ENCODE assay signal across 4 worm cellular contexts in genomic region chrII:8325002-8325539, ce11.
TF ChIP-seq lines count a peak whose summit lies in the region.

Gene ran-3, minus strand, starts transcription at chrII:8325052.
Gene C26D10.3, plus strand, starts transcription at chrII:8325386.

TF ChIP-seq in whole organism, L2 larva, 48 proteins besides CTCF, POLR2A, EP300 and RAD21 (continues in another document):
- TF ChIP-seq snpc-4 (tag; optimal IDR thresholded peaks at IDR 0.05; lab: Kevin White, UChicago) (no peak), alr-1 (tag; optimal IDR thresholded peaks at IDR 0.05; lab: Kevin White, UChicago) (no peak), F13H6.1 (tag; optimal IDR thresholded peaks at IDR 0.05; lab: Kevin White, UChicago) (peak; percentile 8), mbf-1 (tag; optimal IDR thresholded peaks at IDR 0.05; lab: Kevin White, UChicago) (no peak), sma-3 (GFP tag; optimal IDR thresholded peaks at IDR 0.05; lab: Kevin White, UChicago) (peak; percentile 47), Y55F3AM.14 (GFP tag; optimal IDR thresholded peaks at IDR 0.05; lab: Kevin White, UChicago) (no peak), aly-2 (tag; optimal IDR thresholded peaks at IDR 0.05; lab: Kevin White, UChicago) (no peak), sem-4 (tag; optimal IDR thresholded peaks at IDR 0.05; lab: Kevin White, UChicago) (no peak), ceh-16 (tag; optimal IDR thresholded peaks at IDR 0.05; lab: Kevin White, UChicago) (no peak), nhr-10 (tag; optimal IDR thresholded peaks at IDR 0.05; lab: Kevin White, UChicago) (no peak), gmeb-1 (tag; optimal IDR thresholded peaks at IDR 0.05; lab: Kevin White, UChicago) (peak; percentile 55), ceh-82 (tag; optimal IDR thresholded peaks at IDR 0.05; lab: Kevin White, UChicago) (no peak), skn-1 (tag; optimal IDR thresholded peaks at IDR 0.05; lab: Kevin White, UChicago) (peak; percentile 42), egl-27 (tag; optimal IDR thresholded peaks at IDR 0.05; lab: Kevin White, UChicago) (no peak), lsy-2 (tag; optimal IDR thresholded peaks at IDR 0.05; lab: Kevin White, UChicago) (peak in 1 of 2 experiments; percentile 70), unc-55 (GFP tag; optimal IDR thresholded peaks at IDR 0.05; lab: Kevin White, UChicago) (peak; percentile 69), nhr-129 (tag; optimal IDR thresholded peaks at IDR 0.05; lab: Kevin White, UChicago) (peak; percentile 66), nhr-21 (tag; optimal IDR thresholded peaks at IDR 0.05; lab: Kevin White, UChicago) (peak; percentile 18), nhr-25 (tag; optimal IDR thresholded peaks at IDR 0.05; lab: Kevin White, UChicago) (no peak), lin-11 (tag; optimal IDR thresholded peaks at IDR 0.05; lab: Kevin White, UChicago) (peak; percentile 54), crh-2 (tag; optimal IDR thresholded peaks at IDR 0.05; lab: Kevin White, UChicago) (peak; percentile 13), elt-1 (tag; optimal IDR thresholded peaks at IDR 0.05; lab: Kevin White, UChicago) (no peak), mab-5 (tag; optimal IDR thresholded peaks at IDR 0.05; lab: Kevin White, UChicago) (no peak), C34F6.9 (tag; optimal IDR thresholded peaks at IDR 0.05; lab: Kevin White, UChicago) (peak; percentile 43)

TF ChIP-seq in whole organism, L4 larva, 104 proteins besides CTCF, POLR2A, EP300 and RAD21:
- TF ChIP-seq lsy-2 (tag; optimal IDR thresholded peaks at IDR 0.05; lab: Kevin White, UChicago): peak in 1 of 2 experiments; percentile 58
- peak; percentile 42 for TF ChIP-seq mep-1 (tag; optimal IDR thresholded peaks at IDR 0.05; lab: Kevin White, UChicago)
- TF ChIP-seq rbr-2 (tag; optimal IDR thresholded peaks at IDR 0.05; lab: Kevin White, UChicago): peak; percentile 17
- TF ChIP-seq T26A8.4 (GFP tag; IDR thresholded peaks at IDR 0.05; lab: Robert Waterston, UW): no peak
- peak; percentile 91 for TF ChIP-seq mes-2 (tag; optimal IDR thresholded peaks at IDR 0.05; lab: Kevin White, UChicago; ENCODE audit: poor library complexity, severe bottlenecking)
- no peak for TF ChIP-seq hlh-30 (tag; optimal IDR thresholded peaks at IDR 0.05; lab: Kevin White, UChicago; ENCODE audit: insufficient read depth)
- TF ChIP-seq dpl-1 (GFP tag; optimal IDR thresholded peaks at IDR 0.05; lab: Kevin White, UChicago): peak; percentile 69
- TF ChIP-seq daf-16 (GFP tag; optimal IDR thresholded peaks at IDR 0.05; lab: Kevin White, UChicago): no peak
- TF ChIP-seq daf-16 (tag; optimal IDR thresholded peaks at IDR 0.05; lab: Kevin White, UChicago): peak; percentile 62
- TF ChIP-seq mxl-3 (GFP tag; optimal IDR thresholded peaks at IDR 0.05; lab: Kevin White, UChicago): no peak
- TF ChIP-seq hif-1 (tag; optimal IDR thresholded peaks at IDR 0.05; lab: Kevin White, UChicago): peak in 1 of 2 experiments; percentile 13
- TF ChIP-seq php-3 (GFP tag; IDR thresholded peaks at IDR 0.05; lab: Robert Waterston, UW): no peak
- peak; percentile 21 for TF ChIP-seq dve-1 (tag; optimal IDR thresholded peaks at IDR 0.05; lab: Kevin White, UChicago; ENCODE audit: insufficient read depth)
- TF ChIP-seq F49E8.2 (tag; optimal IDR thresholded peaks at IDR 0.05; lab: Kevin White, UChicago; ENCODE audit: borderline replicate concordance): no peak
- TF ChIP-seq snpc-4 (tag; optimal IDR thresholded peaks at IDR 0.05; lab: Kevin White, UChicago): no peak
- TF ChIP-seq nhr-25 (tag; optimal IDR thresholded peaks at IDR 0.05; lab: Kevin White, UChicago; ENCODE audit: borderline replicate concordance, insufficient read depth): no peak
- peak; percentile 51; the same call in 1 of the 2 replicates for TF ChIP-seq lin-38 (GFP tag; IDR thresholded peaks at IDR 0.05; lab: Robert Waterston, UW)
- TF ChIP-seq ceh-20 (GFP tag; IDR thresholded peaks at IDR 0.05; lab: Robert Waterston, UW): no peak
- TF ChIP-seq F26F4.8 (GFP tag; conservative IDR thresholded peaks at IDR 0.05; lab: Robert Waterston, UW): no peak

TF ChIP-seq in whole organism, late embryonic, 69 proteins besides CTCF, POLR2A, EP300 and RAD21 (continues in another document):
- TF ChIP-seq fax-1 (tag; optimal IDR thresholded peaks at IDR 0.05; lab: Kevin White, UChicago) (peak; percentile 26), hlh-30 (tag; optimal IDR thresholded peaks at IDR 0.05; lab: Kevin White, UChicago; ENCODE audit: insufficient read depth) (no peak), unc-86 (tag; optimal IDR thresholded peaks at IDR 0.05; lab: Kevin White, UChicago) (peak; percentile 24), ceh-18 (tag; optimal IDR thresholded peaks at IDR 0.05; lab: Kevin White, UChicago) (no peak), hlh-8 (tag; optimal IDR thresholded peaks at IDR 0.05; lab: Kevin White, UChicago) (peak; percentile 44), ceh-24 (tag; optimal IDR thresholded peaks at IDR 0.05; lab: Kevin White, UChicago) (no peak), pqm-1 (tag; optimal IDR thresholded peaks at IDR 0.05; lab: Kevin White, UChicago) (no peak), ztf-16 (tag; optimal IDR thresholded peaks at IDR 0.05; lab: Kevin White, UChicago) (no peak), pha-2 (tag; optimal IDR thresholded peaks at IDR 0.05; lab: Kevin White, UChicago) (peak; percentile 37), ceh-30 (tag; optimal IDR thresholded peaks at IDR 0.05; lab: Kevin White, UChicago) (no peak), madf-2 (tag; optimal IDR thresholded peaks at IDR 0.05; lab: Kevin White, UChicago) (no peak), gmeb-2 (tag; optimal IDR thresholded peaks at IDR 0.05; lab: Kevin White, UChicago) (peak; percentile 42), unc-42 (tag; optimal IDR thresholded peaks at IDR 0.05; lab: Kevin White, UChicago) (peak; percentile 18), C08G9.2 (tag; optimal IDR thresholded peaks at IDR 0.05; lab: Kevin White, UChicago) (peak; percentile 24), zip-5 (tag; optimal IDR thresholded peaks at IDR 0.05; lab: Kevin White, UChicago) (peak; percentile 40), rnt-1 (tag; optimal IDR thresholded peaks at IDR 0.05; lab: Kevin White, UChicago) (peak; percentile 15), elt-2 (tag; optimal IDR thresholded peaks at IDR 0.05; lab: Kevin White, UChicago) (peak; percentile 67), ceh-6 (GFP tag; optimal IDR thresholded peaks at IDR 0.05; lab: Kevin White, UChicago) (no peak), ceh-31 (tag; optimal IDR thresholded peaks at IDR 0.05; lab: Kevin White, UChicago) (peak; percentile 47), T23F11.4 (GFP tag; optimal IDR thresholded peaks at IDR 0.05; lab: Kevin White, UChicago) (peak; percentile 18), sox-4 (tag; optimal IDR thresholded peaks at IDR 0.05; lab: Kevin White, UChicago) (no peak), tbx-2 (tag; optimal IDR thresholded peaks at IDR 0.05; lab: Kevin White, UChicago) (peak; percentile 50), fkh-6 (tag; optimal IDR thresholded peaks at IDR 0.05; lab: Kevin White, UChicago) (peak; percentile 59), Y22D7AL.16 (tag; optimal IDR thresholded peaks at IDR 0.05; lab: Kevin White, UChicago) (no peak), elt-4 (tag; optimal IDR thresholded peaks at IDR 0.05; lab: Kevin White, UChicago) (no peak), hlh-13 (GFP tag; optimal IDR thresholded peaks at IDR 0.05; lab: Kevin White, UChicago) (no peak), pax-1 (tag; optimal IDR thresholded peaks at IDR 0.05; lab: Kevin White, UChicago) (peak; percentile 47), lin-11 (tag; optimal IDR thresholded peaks at IDR 0.05; lab: Kevin White, UChicago) (no peak)

TF ChIP-seq in whole organism, mixed stage, embryonic, 35 proteins besides CTCF, POLR2A, EP300 and RAD21:
- peak; percentile 8 for TF ChIP-seq ceh-43 (GFP tag; optimal IDR thresholded peaks at IDR 0.05; lab: Kevin White, UChicago)
- TF ChIP-seq nhr-12 (tag; optimal IDR thresholded peaks at IDR 0.05; lab: Kevin White, UChicago): peak; percentile 42
- TF ChIP-seq ham-2 (GFP tag; optimal IDR thresholded peaks at IDR 0.05; lab: Kevin White, UChicago): no peak
- no peak for TF ChIP-seq zip-8 (tag; optimal IDR thresholded peaks at IDR 0.05; lab: Kevin White, UChicago)
- no peak for TF ChIP-seq nhr-237 (tag; optimal IDR thresholded peaks at IDR 0.05; lab: Kevin White, UChicago)
- peak; percentile 38 for TF ChIP-seq bed-3 (GFP tag; optimal IDR thresholded peaks at IDR 0.05; lab: Kevin White, UChicago)
- TF ChIP-seq pha-4 (tag; optimal IDR thresholded peaks at IDR 0.05; lab: Kevin White, UChicago): peak; percentile 55
- peak; percentile 24 for TF ChIP-seq mls-2 (tag; optimal IDR thresholded peaks at IDR 0.05; lab: Kevin White, UChicago)
- peak; percentile 40 for TF ChIP-seq M03D4.4 (tag; optimal IDR thresholded peaks at IDR 0.05; lab: Kevin White, UChicago)
- TF ChIP-seq ztf-11 (tag; optimal IDR thresholded peaks at IDR 0.05; lab: Kevin White, UChicago): peak; percentile 43
- peak; percentile 43 for TF ChIP-seq drap-1 (GFP tag; optimal IDR thresholded peaks at IDR 0.05; lab: Kevin White, UChicago)
- no peak for TF ChIP-seq unc-39 (tag; optimal IDR thresholded peaks at IDR 0.05; lab: Kevin White, UChicago)
- peak; percentile 66 for TF ChIP-seq sptf-1 (tag; optimal IDR thresholded peaks at IDR 0.05; lab: Kevin White, UChicago)
- TF ChIP-seq ces-1 (GFP tag; optimal IDR thresholded peaks at IDR 0.05; lab: Kevin White, UChicago): peak; percentile 29
- TF ChIP-seq mab-5 (tag; optimal IDR thresholded peaks at IDR 0.05; lab: Kevin White, UChicago): no peak
- peak; percentile 40 for TF ChIP-seq cnd-1 (tag; optimal IDR thresholded peaks at IDR 0.05; lab: Kevin White, UChicago)
- TF ChIP-seq lin-13 (tag; optimal IDR thresholded peaks at IDR 0.05; lab: Kevin White, UChicago): peak; percentile 37
- TF ChIP-seq lsy-2 (tag; optimal IDR thresholded peaks at IDR 0.05; lab: Kevin White, UChicago): peak; percentile 29
- peak; percentile 64 for TF ChIP-seq hlh-1 (tag; optimal IDR thresholded peaks at IDR 0.05; lab: Kevin White, UChicago)
- no peak for TF ChIP-seq elt-3 (tag; optimal IDR thresholded peaks at IDR 0.05; lab: Kevin White, UChicago)
- peak; percentile 6 for TF ChIP-seq nhr-2 (tag; optimal IDR thresholded peaks at IDR 0.05; lab: Kevin White, UChicago)
- TF ChIP-seq tbx-8 (GFP tag; optimal IDR thresholded peaks at IDR 0.05; lab: Kevin White, UChicago): peak; percentile 19
